Worm (Caenorhabditis elegans): ENCODE data around the gene kin-15.

Gene kin-15

DNA sequence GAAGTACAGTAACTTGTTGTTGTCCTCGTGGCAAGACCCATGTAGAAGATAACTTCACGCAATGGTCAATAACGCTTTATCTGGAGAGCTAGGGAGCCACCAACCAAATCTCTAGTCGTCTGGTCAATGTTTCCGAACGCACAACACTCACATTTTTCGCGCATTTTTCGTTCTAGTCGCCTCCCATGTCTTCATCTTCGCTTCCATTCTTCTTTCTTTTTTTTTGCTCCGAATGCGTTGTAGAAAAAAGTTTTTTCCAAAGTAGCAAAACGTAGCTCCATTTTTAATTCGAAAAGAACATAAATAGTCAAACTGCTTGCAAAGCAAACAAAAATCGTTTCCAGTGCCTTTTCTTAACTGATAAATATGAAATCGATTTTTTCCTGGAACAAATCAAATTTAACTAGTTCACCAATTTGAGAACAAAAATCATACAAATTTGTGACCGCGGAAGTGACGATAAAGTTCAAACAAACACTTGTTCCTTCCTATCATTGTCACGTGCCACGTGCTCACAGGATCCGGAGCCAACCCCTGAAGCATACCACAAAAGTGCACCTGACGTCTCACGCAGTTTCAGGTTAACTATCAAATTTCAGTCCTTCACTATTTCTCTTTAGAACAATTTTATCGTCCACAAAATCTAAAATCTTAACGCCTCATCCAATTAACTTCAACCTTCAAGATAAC is 14.5 kb downstream of the kin-15 start:
- TF ChIP-seq pha-4 (tag; optimal IDR thresholded peaks at IDR 0.05) (peak; percentile 13), nhr-77 (tag; optimal IDR thresholded peaks at IDR 0.05) (no peak), snpc-4 (tag; optimal IDR thresholded peaks at IDR 0.05) (no peak), unc-62 (GFP tag; optimal IDR thresholded peaks at IDR 0.05) (no peak), jun-1 (tag; optimal IDR thresholded peaks at IDR 0.05) (peak; percentile 26), nhr-43 (tag; optimal IDR thresholded peaks at IDR 0.05; ENCODE audit: poor library complexity, severe bottlenecking) (no peak), egl-27 (tag; optimal IDR thresholded peaks at IDR 0.05) (no peak), elt-2 (tag; optimal IDR thresholded peaks at IDR 0.05) (peak; percentile 39), pqm-1 (tag; optimal IDR thresholded peaks at IDR 0.05) (peak; percentile 55)

- TF ChIP-seq elt-2 (tag; optimal IDR thresholded peaks at IDR 0.05) (peak; percentile 38), ZK546.5 (tag; optimal IDR thresholded peaks at IDR 0.05) (no peak)
These were observed 15.4 kb downstream of the kin-15 start, which contains the start of the genes M176.4 and M176.16 for ce11 chrII:9418065-9418567. TSS of gene M176.4 (plus strand) at chrII:9418365. TSS of gene M176.16 (plus strand) at chrII:9418517.

DNA sequence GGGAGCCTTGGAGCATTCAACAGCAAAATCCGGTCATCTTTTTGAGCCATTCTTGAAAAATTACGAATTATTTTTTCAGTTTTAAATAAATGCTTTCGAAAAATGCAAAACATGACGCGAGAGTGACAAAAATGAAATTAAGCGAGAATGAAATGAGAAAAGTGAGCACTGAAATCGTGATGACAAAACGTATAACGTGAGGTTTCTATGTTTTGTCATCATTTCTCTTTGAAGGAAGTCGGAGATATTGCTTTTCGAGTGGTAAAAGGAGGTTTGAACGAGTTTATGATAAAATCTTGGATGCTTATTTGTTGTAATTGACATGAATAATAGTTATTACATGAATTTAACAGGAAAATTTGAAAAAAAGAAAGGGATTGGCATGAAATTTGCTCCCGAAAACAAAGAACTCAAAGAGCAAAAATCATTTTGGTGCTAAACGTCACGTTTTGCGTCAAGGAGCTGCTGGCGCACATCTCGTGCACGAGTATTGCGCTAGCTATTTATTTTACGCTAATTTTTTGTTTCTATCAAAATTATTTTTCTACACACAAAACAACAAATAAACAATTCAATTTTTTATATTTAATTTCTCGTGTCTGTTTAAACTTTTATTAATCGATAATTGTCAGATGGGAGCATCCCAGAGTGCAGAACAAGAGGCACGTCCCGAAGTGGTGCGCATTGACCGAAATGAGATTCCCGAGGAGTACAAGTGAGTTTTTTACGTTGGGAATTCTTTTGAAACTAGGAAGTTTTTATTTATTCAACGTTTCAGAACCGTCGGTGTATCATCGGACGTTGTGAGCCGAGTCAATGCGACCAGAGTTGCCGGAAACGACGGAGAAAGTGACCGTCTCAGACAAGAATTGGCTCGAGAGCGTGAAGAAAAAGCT is 16.9 kb downstream of the kin-15 start, which contains the start of the genes gss-1 and chch-3:
TSS of gene gss-1 (minus strand) at position 51 of the 896 bp plus-strand sequence.
TSS of gene chch-3 (plus strand) at position 633 of the 896 bp plus-strand sequence.
- TF ChIP-seq nhr-23 (tag; optimal IDR thresholded peaks at IDR 0.05) (peak; percentile 32), elt-2 (tag; optimal IDR thresholded peaks at IDR 0.05) (peak; percentile 54), snpc-4 (tag; optimal IDR thresholded peaks at IDR 0.05) (peak; percentile 64), nhr-43 (tag; optimal IDR thresholded peaks at IDR 0.05; ENCODE audit: poor library complexity, severe bottlenecking) (peak; percentile 40), hmg-11 (tag; optimal IDR thresholded peaks at IDR 0.05) (no peak), pha-4 (tag; optimal IDR thresholded peaks at IDR 0.05) (peak; percentile 75), lin-39 (tag; optimal IDR thresholded peaks at IDR 0.05) (peak; percentile 55), pqm-1 (tag; optimal IDR thresholded peaks at IDR 0.05) (peak; percentile 0), lin-15B (tag; optimal IDR thresholded peaks at IDR 0.05) (peak; percentile 55), jun-1 (tag; optimal IDR thresholded peaks at IDR 0.05) (no peak)

ce11 chrII:9412086-9412608 is 21.4 kb downstream of the kin-15 start, which contains the start of gene arrd-3:
TSS of gene arrd-3 (plus strand) at chrII:9412558.
- TF ChIP-seq elt-2 (tag; optimal IDR thresholded peaks at IDR 0.05) (peak; percentile 73), pqm-1 (tag; optimal IDR thresholded peaks at IDR 0.05) (peak; percentile 87), daf-12 (tag; optimal IDR thresholded peaks at IDR 0.05) (no peak)

DNA sequence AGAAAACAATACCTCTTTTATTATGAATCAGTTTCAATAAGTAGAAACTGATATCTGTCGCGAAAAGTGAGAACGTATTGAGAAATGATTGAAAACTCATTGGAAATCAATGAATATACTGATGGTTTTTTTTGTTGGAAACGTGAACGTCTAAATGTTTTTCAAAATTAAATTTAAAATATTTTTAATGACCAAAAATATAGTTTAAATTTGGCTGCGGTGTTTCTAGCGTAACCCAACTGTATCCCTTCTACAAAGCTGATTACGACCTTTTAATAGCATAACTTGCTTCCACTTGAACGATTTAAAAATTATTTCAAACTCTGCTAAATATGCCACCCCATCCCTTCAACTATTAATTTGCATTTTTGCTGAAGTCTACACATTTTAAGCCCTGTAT is 22.0 kb downstream of the kin-15 start, which contains the start of gene M176.9:
TSS of gene M176.9 (minus strand) at position 101 of the 400 bp plus-strand sequence.
- TF ChIP-seq ceh-9 (tag; optimal IDR thresholded peaks at IDR 0.05) (no peak), elt-3 (tag; optimal IDR thresholded peaks at IDR 0.05) (no peak), zag-1 (tag; optimal IDR thresholded peaks at IDR 0.05) (no peak), nhr-23 (tag; optimal IDR thresholded peaks at IDR 0.05) (no peak), fkh-2 (tag; optimal IDR thresholded peaks at IDR 0.05) (no peak), egl-5 (tag; optimal IDR thresholded peaks at IDR 0.05) (no peak), nhr-12 (tag; optimal IDR thresholded peaks at IDR 0.05) (no peak), daf-12 (tag; optimal IDR thresholded peaks at IDR 0.05) (no peak), lin-39 (tag; optimal IDR thresholded peaks at IDR 0.05) (no peak), R02D3.7 (tag; optimal IDR thresholded peaks at IDR 0.05) (no peak), egl-27 (tag; optimal IDR thresholded peaks at IDR 0.05) (no peak), ZK546.5 (tag; optimal IDR thresholded peaks at IDR 0.05) (no peak), lin-15B (tag; optimal IDR thresholded peaks at IDR 0.05) (no peak), ceh-82 (tag; optimal IDR thresholded peaks at IDR 0.05) (no peak), tbx-2 (tag; optimal IDR thresholded peaks at IDR 0.05) (no peak), eor-1 (tag; optimal IDR thresholded peaks at IDR 0.05) (no peak), ceh-16 (tag; optimal IDR thresholded peaks at IDR 0.05) (no peak), nhr-11 (tag; optimal IDR thresholded peaks at IDR 0.05) (no peak), jun-1 (tag; optimal IDR thresholded peaks at IDR 0.05) (no peak)

All from whole organism, L3 larva.